Worm (Caenorhabditis elegans): ENCODE measurements around the gene srh-27.

The srh-27 gene

ce11 chrII:12494556-12495131, 46.3 kb downstream of the srh-27 start, which contains the start of gene col-85:
Gene col-85, minus strand, starts transcription at chrII:12495095.
- TF ChIP-seq Y55F3AM.14 (GFP tag; optimal IDR thresholded peaks at IDR 0.05) (peak; percentile 54), fos-1 (tag; optimal IDR thresholded peaks at IDR 0.05) (peak; percentile 49), elt-1 (tag; optimal IDR thresholded peaks at IDR 0.05) (no peak), mab-5 (tag; optimal IDR thresholded peaks at IDR 0.05) (no peak), nhr-6 (tag; optimal IDR thresholded peaks at IDR 0.05) (peak; percentile 47), nhr-129 (tag; optimal IDR thresholded peaks at IDR 0.05) (peak; percentile 75), nhr-77 (tag; optimal IDR thresholded peaks at IDR 0.05) (no peak), lin-11 (tag; optimal IDR thresholded peaks at IDR 0.05) (peak; percentile 69), sma-9 (GFP tag; optimal IDR thresholded peaks at IDR 0.05) (peak; percentile 85), sma-9 (tag; optimal IDR thresholded peaks at IDR 0.05) (no peak), nhr-11 (tag; optimal IDR thresholded peaks at IDR 0.05) (peak; percentile 8), nhr-10 (tag; optimal IDR thresholded peaks at IDR 0.05) (no peak), crh-2 (tag; optimal IDR thresholded peaks at IDR 0.05) (peak; percentile 60), snpc-4 (tag; optimal IDR thresholded peaks at IDR 0.05) (peak; percentile 92), nhr-21 (tag; optimal IDR thresholded peaks at IDR 0.05) (peak; percentile 60), F13H6.1 (tag; optimal IDR thresholded peaks at IDR 0.05) (peak; percentile 67), sem-4 (tag; optimal IDR thresholded peaks at IDR 0.05) (peak; percentile 46), C34F6.9 (tag; optimal IDR thresholded peaks at IDR 0.05) (peak; percentile 56), egl-27 (tag; optimal IDR thresholded peaks at IDR 0.05) (peak; percentile 53), gmeb-1 (tag; optimal IDR thresholded peaks at IDR 0.05) (peak; percentile 69), unc-62 (GFP tag; optimal IDR thresholded peaks at IDR 0.05) (no peak), sma-3 (GFP tag; optimal IDR thresholded peaks at IDR 0.05) (peak; percentile 65), unc-55 (GFP tag; optimal IDR thresholded peaks at IDR 0.05) (peak; percentile 71), lsy-2 (tag; optimal IDR thresholded peaks at IDR 0.05) (peak; percentile 68 to 70), zag-1 (tag; optimal IDR thresholded peaks at IDR 0.05) (no peak)

- TF ChIP-seq alr-1 (tag; optimal IDR thresholded peaks at IDR 0.05) (no peak), peb-1 (tag; optimal IDR thresholded peaks at IDR 0.05) (no peak), ztf-4 (tag; optimal IDR thresholded peaks at IDR 0.05) (no peak), nhr-10 (tag; optimal IDR thresholded peaks at IDR 0.05) (no peak), ceh-16 (tag; optimal IDR thresholded peaks at IDR 0.05) (no peak), dmd-4 (tag; optimal IDR thresholded peaks at IDR 0.05) (no peak), skn-1 (tag; optimal IDR thresholded peaks at IDR 0.05) (no peak)
Observed at ce11 chrII:12496981-12497380, 48.6 kb downstream of the srh-27 start, which contains the start of gene T21B4.3. Gene T21B4.3, minus strand, starts transcription at chrII:12497081.

All from whole organism, L2 larva.